Fruit fly (Drosophila melanogaster): Measurements from ENCODE around the gene Ir85a.
A peak's percentile ranks its signal among the peaks of the same experiment; 100 is the strongest.

DNA sequence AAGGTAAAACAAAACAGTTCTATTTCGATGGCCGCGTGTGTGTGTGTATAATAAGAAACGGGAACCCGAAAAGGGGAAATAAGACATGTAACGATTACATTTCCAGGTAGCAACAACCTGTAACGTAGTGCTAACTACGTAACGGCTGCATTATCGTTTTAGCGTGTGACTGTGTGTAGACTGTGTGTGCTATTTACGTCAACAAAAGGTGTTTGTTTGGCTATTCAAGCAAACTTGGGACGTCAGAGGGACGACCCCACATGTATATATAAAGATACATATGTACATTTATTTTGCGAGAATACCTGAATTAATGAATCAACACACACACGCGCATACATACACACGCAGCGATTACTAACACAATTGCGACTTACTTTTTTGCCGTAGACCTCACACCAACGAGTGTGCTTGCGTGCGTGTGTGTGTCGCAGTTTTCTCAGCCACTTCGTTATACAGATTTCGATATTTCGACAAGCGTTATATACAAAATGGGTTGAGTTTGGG, 25.1 kb downstream of the Ir85a start:
- no peak for TF ChIP-seq usp (GFP tag; optimal IDR thresholded peaks at IDR 0.05)
- peak; percentile 43 for TF ChIP-seq fru (GFP tag; optimal IDR thresholded peaks at IDR 0.05)
- peak; percentile 33 for TF ChIP-seq OdsH (GFP tag; optimal IDR thresholded peaks at IDR 0.05)

Measured in whole organism, wandering third instar larva.